Fruit fly (Drosophila melanogaster) whole organism, embryonic: ENCODE data around the gene Cht2.
A peak's percentile ranks its signal among the peaks of the same experiment; 100 is the strongest.

Source experiments
- Atf6 ChIP-seq: fragments of 200-800 bp; sonication (Bioruptor generic); IDR thresholded peaks from 2 replicates; pipeline ENCODE4 v1.3.6; 2022; ENCODE audit warnings: missing biosample characterization, missing genetic modification characterization
- CG10462 ChIP-seq: fragments of 200-800 bp; sonication (Bioruptor generic); optimal IDR thresholded peaks from 2 replicates; lab custom pipeline; 2016; ENCODE audit warnings: missing biosample characterization, missing genetic modification characterization
- CG12071 ChIP-seq: fragments of 200-800 bp; sonication (Bioruptor generic); optimal IDR thresholded peaks from 3 replicates; lab custom pipeline; 2018; ENCODE audit warnings: missing biosample characterization, mild to moderate bottlenecking, missing genetic modification characterization
- CG13123 ChIP-seq: fragments of 200-800 bp; sonication (Bioruptor generic); optimal IDR thresholded peaks from 2 replicates; lab custom pipeline; 2016; ENCODE audit warnings: missing biosample characterization, missing genetic modification characterization
- CG14667 ChIP-seq: fragments of 200-800 bp; sonication (Bioruptor generic); IDR thresholded peaks from 2 replicates; pipeline ENCODE4 v1.3.6; 2022; ENCODE audit warnings: missing biosample characterization, missing genetic modification characterization
- CG14710 ChIP-seq: fragments of 200-800 bp; sonication (Bioruptor generic); optimal IDR thresholded peaks from 3 replicates; lab custom pipeline; 2019; ENCODE audit warnings: missing biosample characterization, mild to moderate bottlenecking, missing genetic modification characterization, moderate library complexity
- CG14965 ChIP-seq: fragments of 200-800 bp; sonication (Bioruptor generic); optimal IDR thresholded peaks from 2 replicates; lab custom pipeline; 2016; ENCODE audit warnings: missing biosample characterization, missing genetic modification characterization, borderline replicate concordance
- CG15514 ChIP-seq: fragments of 200-800 bp; sonication (Bioruptor generic); optimal IDR thresholded peaks from 3 replicates; lab custom pipeline; 2017; ENCODE audit warnings: missing biosample characterization, missing genetic modification characterization, mild to moderate bottlenecking, moderate library complexity, missing genetic modification reagents
- CG16779 ChIP-seq: fragments of 200-800 bp; sonication (Bioruptor generic); IDR thresholded peaks from 2 replicates; pipeline ENCODE4 v1.3.6; 2022; ENCODE audit warnings: missing biosample characterization, missing genetic modification characterization
- CG17568 ChIP-seq: fragments of 200-800 bp; sonication (Bioruptor generic); optimal IDR thresholded peaks from 2 replicates; lab custom pipeline; 2018; ENCODE audit warnings: missing biosample characterization, mild to moderate bottlenecking, missing genetic modification characterization, moderate library complexity
- CG1832 ChIP-seq: fragments of 200-800 bp; sonication (Bioruptor generic); optimal IDR thresholded peaks from 2 replicates; lab custom pipeline; 2017; ENCODE audit warnings: missing biosample characterization, mild to moderate bottlenecking, missing genetic modification characterization, inconsistent platforms
- CG18619 ChIP-seq: fragments of 200-800 bp; sonication (Bioruptor generic); optimal IDR thresholded peaks from 3 replicates; lab custom pipeline; 2017; ENCODE audit warnings: missing biosample characterization, mild to moderate bottlenecking, missing genetic modification characterization
- CG30403 ChIP-seq: fragments of 200-800 bp; sonication (Bioruptor generic); optimal IDR thresholded peaks from 3 replicates; lab custom pipeline; 2016; ENCODE audit warnings: missing biosample characterization, missing genetic modification characterization
- CG32767 ChIP-seq: fragments of 200-800 bp; sonication (Bioruptor generic); IDR thresholded peaks from 2 replicates; pipeline ENCODE4 v1.3.6; 2022; ENCODE audit warnings: missing biosample characterization, missing genetic modification characterization
- CG42726 ChIP-seq: fragments of 200-800 bp; sonication (Bioruptor generic); IDR thresholded peaks from 2 replicates; pipeline ENCODE4 v1.3.6; 2022; ENCODE audit warnings: missing biosample characterization, missing genetic modification characterization; ENCODE audit not compliant: partially characterized antibody
- CG4424 ChIP-seq: fragments of 200-800 bp; sonication (Bioruptor generic); optimal IDR thresholded peaks from 3 replicates; lab custom pipeline; 2016; ENCODE audit warnings: missing biosample characterization, missing genetic modification characterization
- CG6175 ChIP-seq: fragments of 200-800 bp; sonication (Bioruptor generic); IDR thresholded peaks from 3 replicates; pipeline ENCODE4 v1.3.6; 2022; ENCODE audit warnings: missing biosample characterization, missing genetic modification characterization
- CG7556 ChIP-seq: fragments of 200-800 bp; sonication (Bioruptor generic); optimal IDR thresholded peaks from 2 replicates; lab custom pipeline; 2017; ENCODE audit warnings: missing biosample characterization, mild to moderate bottlenecking, missing genetic modification characterization
- CG9727 ChIP-seq: fragments of 200-800 bp; sonication (Bioruptor generic); optimal IDR thresholded peaks from 3 replicates; lab custom pipeline; 2017; ENCODE audit warnings: missing biosample characterization, mild to moderate bottlenecking, missing genetic modification characterization
- CG9817 ChIP-seq: fragments of 200-800 bp; sonication (Bioruptor generic); optimal IDR thresholded peaks from 2 replicates; lab custom pipeline; 2018; ENCODE audit warnings: missing biosample characterization, mild to moderate bottlenecking, missing genetic modification characterization, moderate library complexity
- CG9876 ChIP-seq: fragments of 200-800 bp; sonication (Bioruptor generic); optimal IDR thresholded peaks from 2 replicates; lab custom pipeline; 2016; ENCODE audit warnings: missing biosample characterization, missing genetic modification characterization
- Camta ChIP-seq: fragments of 200-800 bp; sonication (Bioruptor generic); optimal IDR thresholded peaks from 2 replicates; lab custom pipeline; 2016; ENCODE audit warnings: missing biosample characterization, missing genetic modification characterization
- Dll ChIP-seq: fragments of 200-800 bp; sonication (Bioruptor generic); IDR thresholded peaks from 4 replicates; pipeline ENCODE4 v1.3.6; 2022; ENCODE audit warnings: missing biosample characterization, missing genetic modification characterization; ENCODE audit not compliant: partially characterized antibody
- Dp ChIP-seq: fragments of 200-800 bp; sonication (Bioruptor generic); optimal IDR thresholded peaks from 2 replicates; lab custom pipeline; 2018; ENCODE audit warnings: missing biosample characterization, mild to moderate bottlenecking, missing genetic modification characterization, moderate library complexity
- Fer1 ChIP-seq: fragments of 200-800 bp; sonication (Bioruptor generic); optimal IDR thresholded peaks from 2 replicates; lab custom pipeline; 2017; ENCODE audit warnings: missing biosample characterization, mild to moderate bottlenecking, missing genetic modification characterization
- H2.0 ChIP-seq: fragments of 200-800 bp; sonication (Bioruptor generic); IDR thresholded peaks from 2 replicates; pipeline ENCODE4 v1.3.6; 2022; ENCODE audit warnings: missing biosample characterization, missing genetic modification characterization
- Hr3 ChIP-seq: fragments of 200-800 bp; sonication (Bioruptor generic); optimal IDR thresholded peaks from 3 replicates; lab custom pipeline; 2016; ENCODE audit warnings: missing biosample characterization, missing genetic modification characterization
- Lhr ChIP-seq: fragments of 200-800 bp; sonication (Bioruptor generic); optimal IDR thresholded peaks from 3 replicates; lab custom pipeline; 2017; ENCODE audit warnings: mild to moderate bottlenecking, missing biosample characterization, missing genetic modification reagents, missing genetic modification characterization
- MESR4 ChIP-seq: fragments of 200-800 bp; sonication (Bioruptor generic); optimal IDR thresholded peaks from 2 replicates; lab custom pipeline; 2018; ENCODE audit warnings: missing biosample characterization, mild to moderate bottlenecking, missing genetic modification characterization, moderate library complexity
- Nf-YB ChIP-seq: fragments of 200-800 bp; sonication (Bioruptor generic); optimal IDR thresholded peaks from 3 replicates; lab custom pipeline; 2019; ENCODE audit warnings: missing biosample characterization, mild to moderate bottlenecking, missing genetic modification characterization, moderate library complexity
- Optix ChIP-seq: fragments of 200-800 bp; sonication (Bioruptor generic); IDR thresholded peaks from 3 replicates; pipeline ENCODE4 v1.3.6; 2022; ENCODE audit warnings: missing biosample characterization, missing genetic modification characterization
- Scr ChIP-seq: fragments of 200-800 bp; sonication (Bioruptor generic); IDR thresholded peaks from 2 replicates; pipeline ENCODE4 v1.3.6; 2022; ENCODE audit warnings: missing biosample characterization, missing genetic modification characterization; ENCODE audit not compliant: partially characterized antibody
- br ChIP-seq: fragments of >200 bp; optimal IDR thresholded peaks from 2 replicates; lab custom pipeline; 2017
- cas ChIP-seq: fragments of 200-800 bp; sonication (Bioruptor generic); IDR thresholded peaks from 2 replicates; pipeline ENCODE4 v1.3.6; 2022; ENCODE audit warnings: missing biosample characterization, missing genetic modification characterization
- da ChIP-seq: fragments of 200-800 bp; sonication (Bioruptor generic); optimal IDR thresholded peaks from 2 replicates; lab custom pipeline; 2016; ENCODE audit warnings: missing biosample characterization, missing genetic modification characterization
- dmrt11E ChIP-seq: fragments of 200-800 bp; sonication (Bioruptor generic); optimal IDR thresholded peaks from 3 replicates; lab custom pipeline; 2018; ENCODE audit warnings: missing biosample characterization, mild to moderate bottlenecking, missing genetic modification characterization, moderate library complexity
- eve ChIP-seq, 2 experiments: fragments of >200 bp; optimal IDR thresholded peaks; 2 replicates each; lab custom pipeline; 2017; ENCODE audit warnings: missing biosample characterization in 2 of 2, missing genetic modification characterization in 2 of 2
- fd102C ChIP-seq: fragments of 200-800 bp; sonication (Bioruptor generic); optimal IDR thresholded peaks from 2 replicates; lab custom pipeline; 2018; ENCODE audit warnings: missing biosample characterization, mild to moderate bottlenecking, missing genetic modification characterization, moderate library complexity
- gce ChIP-seq: fragments of 200-800 bp; sonication (Bioruptor generic); IDR thresholded peaks from 3 replicates; pipeline ENCODE4 v1.3.6; 2022; ENCODE audit warnings: missing biosample characterization, missing genetic modification characterization
- mirr ChIP-seq: fragments of 200-800 bp; sonication (Bioruptor generic); optimal IDR thresholded peaks from 3 replicates; lab custom pipeline; 2018; ENCODE audit warnings: missing biosample characterization, mild to moderate bottlenecking, missing genetic modification characterization
- nmo ChIP-seq: fragments of 200-800 bp; sonication (Bioruptor generic); optimal IDR thresholded peaks from 2 replicates; lab custom pipeline; 2018; ENCODE audit warnings: missing biosample characterization, mild to moderate bottlenecking, missing genetic modification characterization, moderate library complexity
- pho ChIP-seq: fragments of 200-800 bp; sonication (Bioruptor generic); optimal IDR thresholded peaks from 2 replicates; lab custom pipeline; 2016; ENCODE audit warnings: missing biosample characterization, missing genetic modification characterization
- pum ChIP-seq: fragments of 200-800 bp; sonication (Bioruptor generic); optimal IDR thresholded peaks from 2 replicates; lab custom pipeline; 2016; ENCODE audit warnings: missing biosample characterization, missing genetic modification characterization
- scrt ChIP-seq: fragments of 200-800 bp; sonication (Bioruptor generic); optimal IDR thresholded peaks from 2 replicates; lab custom pipeline; 2018; ENCODE audit warnings: missing biosample characterization, mild to moderate bottlenecking, missing genetic modification characterization, moderate library complexity
- shn ChIP-seq: fragments of 200-800 bp; sonication (Bioruptor generic); optimal IDR thresholded peaks from 3 replicates; lab custom pipeline; 2016; ENCODE audit warnings: missing biosample characterization, missing genetic modification characterization
- sna ChIP-seq: fragments of 200-800 bp; sonication (Bioruptor generic); IDR thresholded peaks from 2 replicates; pipeline ENCODE4 v1.3.6; 2022; ENCODE audit warnings: missing biosample characterization, missing genetic modification characterization; ENCODE audit not compliant: partially characterized antibody
- sug ChIP-seq: fragments of 200-800 bp; optimal IDR thresholded peaks from 2 replicates; lab custom pipeline; 2019; ENCODE audit warnings: missing biosample characterization, mild to moderate bottlenecking, missing genetic modification characterization, moderate library complexity
- usp ChIP-seq: fragments of >200 bp; optimal IDR thresholded peaks from 2 replicates; lab custom pipeline; 2017; ENCODE audit warnings: missing biosample characterization, missing genetic modification characterization
- wdn ChIP-seq: fragments of 200-800 bp; sonication (Bioruptor generic); IDR thresholded peaks from 2 replicates; pipeline ENCODE4 v1.3.6; 2022; ENCODE audit warnings: missing biosample characterization, missing genetic modification characterization
- zen ChIP-seq: fragments of 200-800 bp; sonication (Bioruptor generic); optimal IDR thresholded peaks from 3 replicates; lab custom pipeline; 2018; ENCODE audit warnings: missing biosample characterization, mild to moderate bottlenecking, missing genetic modification characterization, moderate library complexity

Cht2 gene

dm6 chr3L:1794943-1795696 is 39.4 kb upstream of the Cht2 start, which contains the start of the genes alpha-Spec, dlt and Cdc37 (continued):
- TF ChIP-seq Hr3 (GFP tag; lab: Kevin White, UChicago), result peak; percentile 5
- peak; percentile 78 for TF ChIP-seq CG14710 (tag; lab: Kevin White, UChicago)
- peak; percentile 20 for TF ChIP-seq CG30403 (GFP tag; lab: Kevin White, UChicago)
- no peak for TF ChIP-seq CG7556 (GFP tag; lab: Kevin White, UChicago)
- no peak for TF ChIP-seq CG1832 (GFP tag; lab: Kevin White, UChicago)
- peak; percentile 47 for TF ChIP-seq Dp (GFP tag; lab: Kevin White, UChicago)
- TF ChIP-seq H2.0, result no peak
- TF ChIP-seq da (GFP tag; lab: Kevin White, UChicago), result no peak
- TF ChIP-seq Scr (GFP tag; lab: Robert Waterston, UW), result peak; percentile 78
- no peak for TF ChIP-seq mirr
- no peak for TF ChIP-seq pho (GFP tag; lab: Kevin White, UChicago)
- TF ChIP-seq CG13123 (GFP tag; lab: Kevin White, UChicago), result no peak
- TF ChIP-seq Fer1 (GFP tag; lab: Kevin White, UChicago), result peak; percentile 9
- TF ChIP-seq br (lab: Kevin White, UChicago), result no peak
- TF ChIP-seq scrt (GFP tag; lab: Kevin White, UChicago), result no peak
- TF ChIP-seq CG17568, result no peak
- no peak for TF ChIP-seq CG6175 (GFP tag; lab: Robert Waterston, UW)
- TF ChIP-seq CG14667 (GFP tag; lab: Robert Waterston, UW), result no peak
- TF ChIP-seq Atf6 (GFP tag; lab: Robert Waterston, UW), result no peak
- TF ChIP-seq Nf-YB (GFP tag; lab: Kevin White, UChicago), result peak; percentile 14
- no peak for TF ChIP-seq usp (GFP tag; lab: Kevin White, UChicago)
- no peak for TF ChIP-seq CG12071 (GFP tag; lab: Kevin White, UChicago)
- no peak for TF ChIP-seq Optix (GFP tag; lab: Robert Waterston, UW)
- TF ChIP-seq nmo (GFP tag; lab: Kevin White, UChicago), result peak; percentile 54
- peak; percentile 78 for TF ChIP-seq sna (GFP tag; lab: Robert Waterston, UW)
- TF ChIP-seq CG18619, result no peak
- TF ChIP-seq CG15514 (GFP tag; lab: Kevin White, UChicago), result peak; percentile 91
- no peak; the same call in 1 of the 2 replicates for TF ChIP-seq CG32767 (GFP tag; lab: Robert Waterston, UW)
- no peak for TF ChIP-seq gce (GFP tag; lab: Robert Waterston, UW)
- no peak for TF ChIP-seq CG10462 (GFP tag; lab: Kevin White, UChicago)
- TF ChIP-seq pum (GFP tag; lab: Kevin White, UChicago), result no peak
- TF ChIP-seq zen (tag; lab: Kevin White, UChicago), result peak; percentile 5
- no peak for TF ChIP-seq fd102C
- TF ChIP-seq Lhr (GFP tag; lab: Kevin White, UChicago), result no peak
- TF ChIP-seq MESR4 (GFP tag; lab: Kevin White, UChicago), result peak; percentile 63
- TF ChIP-seq CG14965 (GFP tag; lab: Kevin White, UChicago), result no peak
- TF ChIP-seq Camta (GFP tag; lab: Kevin White, UChicago), result peak; percentile 6
- TF ChIP-seq sug, result peak; percentile 38
- TF ChIP-seq dmrt11E (tag; lab: Kevin White, UChicago), result no peak
- no peak for TF ChIP-seq cas (GFP tag; lab: Robert Waterston, UW)
- peak; percentile 24 for TF ChIP-seq CG4424 (GFP tag; lab: Kevin White, UChicago)
- peak; percentile 66 for TF ChIP-seq CG42726 (GFP tag; lab: Robert Waterston, UW)
- TF ChIP-seq shn (GFP tag; lab: Kevin White, UChicago), result no peak
- no peak for TF ChIP-seq CG9817 (tag; lab: Kevin White, UChicago)
- TF ChIP-seq CG9876 (GFP tag; lab: Kevin White, UChicago), result no peak
- peak; percentile 10 for TF ChIP-seq CG9727 (GFP tag; lab: Kevin White, UChicago)
- peak; percentile 84 for TF ChIP-seq Dll (GFP tag; lab: Robert Waterston, UW)
- no peak for TF ChIP-seq wdn (GFP tag; lab: Robert Waterston, UW)
- TF ChIP-seq eve (GFP tag; optimal IDR thresholded peaks at IDR 0.05; lab: Kevin White, UChicago), result no peak
- no peak for TF ChIP-seq CG16779 (GFP tag; lab: Robert Waterston, UW)
